Worm (Caenorhabditis elegans): ENCODE data around the gene T05C12.8.

- no peak for TF ChIP-seq skn-1 (tag; optimal IDR thresholded peaks at IDR 0.05)
- no peak for TF ChIP-seq nhr-25 (tag; optimal IDR thresholded peaks at IDR 0.05)
- no peak for TF ChIP-seq ztf-4 (tag; optimal IDR thresholded peaks at IDR 0.05)
- TF ChIP-seq elt-1 (tag; optimal IDR thresholded peaks at IDR 0.05): no peak
- TF ChIP-seq ama-1 (optimal IDR thresholded peaks at IDR 0.05): no peak
- no peak for TF ChIP-seq ceh-16 (tag; optimal IDR thresholded peaks at IDR 0.05)
- TF ChIP-seq blmp-1 (tag; optimal IDR thresholded peaks at IDR 0.05; ENCODE audit: insufficient read depth): no peak
- TF ChIP-seq lsy-2 (tag; optimal IDR thresholded peaks at IDR 0.05): no peak
- no peak for TF ChIP-seq ztf-1 (GFP tag; conservative IDR thresholded peaks at IDR 0.05)
- TF ChIP-seq zag-1 (tag; optimal IDR thresholded peaks at IDR 0.05): no peak
- TF ChIP-seq snpc-4 (tag; optimal IDR thresholded peaks at IDR 0.05): no peak
- no peak for TF ChIP-seq fos-1 (tag; optimal IDR thresholded peaks at IDR 0.05)
- no peak for TF ChIP-seq ceh-82 (tag; optimal IDR thresholded peaks at IDR 0.05)
Observed at ce11 chrII:8187516-8187915, 2.8 kb downstream of the T05C12.8 start.
